Fruit fly (Drosophila melanogaster) whole organism, embryonic: Measurements from ENCODE around the gene Polr1D.
A peak's percentile ranks its signal among the peaks of the same experiment; 100 is the strongest.

Experiments
- Awh ChIP-seq: fragments of 200-800 bp; sonication (Bioruptor generic); IDR thresholded peaks from 2 replicates; pipeline ENCODE4, ENCODE4 v1.3.6; 2022; ENCODE audit warnings: missing biosample characterization, missing genetic modification characterization
- B-H2 ChIP-seq: fragments of 200-800 bp; sonication (Bioruptor generic); optimal IDR thresholded peaks from 2 replicates; lab custom pipeline; 2018; ENCODE audit warnings: missing biosample characterization, mild to moderate bottlenecking, missing genetic modification characterization
- CG13894 ChIP-seq: fragments of 200-800 bp; sonication (Bioruptor generic); optimal IDR thresholded peaks from 3 replicates; lab custom pipeline; 2018; ENCODE audit warnings: missing biosample characterization, mild to moderate bottlenecking, missing genetic modification characterization, moderate library complexity
- CG14667 ChIP-seq: fragments of 200-800 bp; sonication (Bioruptor generic); IDR thresholded peaks from 2 replicates; pipeline ENCODE4 v1.3.6; 2022; ENCODE audit warnings: missing biosample characterization, missing genetic modification characterization
- CG15479 ChIP-seq: fragments of 200-800 bp; sonication (Bioruptor generic); optimal IDR thresholded peaks from 3 replicates; lab custom pipeline; 2019; ENCODE audit warnings: missing biosample characterization, mild to moderate bottlenecking, missing genetic modification characterization, moderate library complexity
- CG15696 ChIP-seq: fragments of 200-800 bp; sonication (Bioruptor generic); optimal IDR thresholded peaks from 2 replicates; lab custom pipeline; 2019; ENCODE audit warnings: missing biosample characterization, mild to moderate bottlenecking, missing genetic modification characterization, moderate library complexity
- CG2678 ChIP-seq: fragments of 200-800 bp; sonication (Bioruptor generic); optimal IDR thresholded peaks from 3 replicates; lab custom pipeline; 2019; ENCODE audit warnings: missing biosample characterization, mild to moderate bottlenecking, missing genetic modification characterization, moderate library complexity
- CG32772 ChIP-seq: fragments of 200-800 bp; sonication (Bioruptor generic); IDR thresholded peaks from 2 replicates; pipeline ENCODE4 v1.3.6; 2022; ENCODE audit warnings: missing biosample characterization, missing genetic modification characterization
- CG3281 ChIP-seq: fragments of 200-800 bp; sonication (Bioruptor generic); optimal IDR thresholded peaks from 3 replicates; lab custom pipeline; 2017; ENCODE audit warnings: missing biosample characterization, mild to moderate bottlenecking, missing genetic modification characterization
- CG6791 ChIP-seq: fragments of 200-800 bp; sonication (Bioruptor generic); IDR thresholded peaks from 3 replicates; pipeline ENCODE4 v1.3.6; 2022; ENCODE audit warnings: missing biosample characterization, missing genetic modification characterization; ENCODE audit not compliant: partially characterized antibody
- Deaf1 ChIP-seq: fragments of 200-800 bp; optimal IDR thresholded peaks from 3 replicates; lab custom pipeline; 2019; ENCODE audit warnings: missing biosample characterization, mild to moderate bottlenecking, missing genetic modification characterization, moderate library complexity
- Ets65A ChIP-seq: fragments of 200-800 bp; sonication (Bioruptor generic); peaks from one replicate; lab custom pipeline; 2016; ENCODE audit warnings: missing biosample characterization, missing genetic modification characterization
- Hey ChIP-seq: fragments of 200-800 bp; sonication (Bioruptor generic); optimal IDR thresholded peaks from 3 replicates; lab custom pipeline; 2018; ENCODE audit warnings: missing biosample characterization, mild to moderate bottlenecking, missing genetic modification characterization
- Hr39 ChIP-seq: fragments of >200 bp; optimal IDR thresholded peaks from 2 replicates; lab custom pipeline; 2017
- Hr51 ChIP-seq, 2 experiments: fragments of 200-800 bp; sonication (Bioruptor generic); optimal IDR thresholded peaks; 2 replicates in 1 of 2; 3 replicates in 1 of 2; lab custom pipeline; 2016 to 2018; ENCODE audit warnings: missing biosample characterization in 2 of 2, missing genetic modification characterization in 2 of 2, mild to moderate bottlenecking in 1 of 2, moderate library complexity in 1 of 2
- Kr ChIP-seq: fragments of 200-800 bp; sonication (Bioruptor generic); optimal IDR thresholded peaks from 2 replicates; lab custom pipeline; 2017; ENCODE audit warnings: missing biosample characterization, mild to moderate bottlenecking, missing genetic modification characterization
- Med ChIP-seq: fragments of 200-800 bp; sonication (Bioruptor generic); peaks from one replicate; lab custom pipeline; 2016; ENCODE audit warnings: missing biosample characterization, missing genetic modification characterization, mild to moderate bottlenecking, inconsistent platforms, moderate library complexity
- Nf-YB ChIP-seq: fragments of 200-800 bp; sonication (Bioruptor generic); optimal IDR thresholded peaks from 3 replicates; lab custom pipeline; 2019; ENCODE audit warnings: missing biosample characterization, mild to moderate bottlenecking, missing genetic modification characterization, moderate library complexity
- Optix ChIP-seq: fragments of 200-800 bp; sonication (Bioruptor generic); IDR thresholded peaks from 3 replicates; pipeline ENCODE4 v1.3.6; 2022; ENCODE audit warnings: missing biosample characterization, missing genetic modification characterization
- Ptx1 ChIP-seq: fragments of 200-800 bp; sonication (Bioruptor generic); IDR thresholded peaks from 2 replicates; pipeline ENCODE4 v1.3.6; 2022; ENCODE audit warnings: missing biosample characterization, missing genetic modification characterization
- Sry-δ ChIP-seq: fragments of 200-800 bp; sonication (Bioruptor generic); optimal IDR thresholded peaks from 2 replicates; lab custom pipeline; 2016; ENCODE audit warnings: missing biosample characterization, missing genetic modification characterization
- Tbp ChIP-seq: fragments of >200 bp; optimal IDR thresholded peaks from 2 replicates; lab custom pipeline; 2018; ENCODE audit warnings: missing biosample characterization, missing genetic modification characterization
- crol ChIP-seq: fragments of 200-800 bp; sonication (Bioruptor generic); IDR thresholded peaks from 2 replicates; pipeline ENCODE4 v1.3.6; 2022; ENCODE audit warnings: missing biosample characterization, missing genetic modification characterization
- cwo ChIP-seq: fragments of 200-800 bp; sonication (Bioruptor generic); optimal IDR thresholded peaks from 3 replicates; lab custom pipeline; 2017; ENCODE audit warnings: missing biosample characterization, missing genetic modification characterization, mild to moderate bottlenecking, moderate library complexity, missing genetic modification reagents
- ewg ChIP-seq: fragments of 200-800 bp; sonication (Bioruptor generic); optimal IDR thresholded peaks from 3 replicates; lab custom pipeline; 2017; ENCODE audit warnings: mild to moderate bottlenecking, missing biosample characterization, missing genetic modification reagents, missing genetic modification characterization
- exex ChIP-seq: fragments of 200-800 bp; sonication (Bioruptor generic); optimal IDR thresholded peaks from 4 replicates; lab custom pipeline; 2018; ENCODE audit warnings: missing biosample characterization, mild to moderate bottlenecking, missing genetic modification characterization, moderate library complexity
- fd64A ChIP-seq: fragments of 200-800 bp; sonication (Bioruptor generic); optimal IDR thresholded peaks from 3 replicates; lab custom pipeline; 2018; ENCODE audit warnings: missing biosample characterization, mild to moderate bottlenecking, missing genetic modification characterization
- grn ChIP-seq: fragments of 200-800 bp; sonication (Bioruptor generic); optimal IDR thresholded peaks from 3 replicates; lab custom pipeline; 2017; ENCODE audit warnings: missing biosample characterization, missing genetic modification characterization
- kni ChIP-seq: fragments of 200-800 bp; sonication (Bioruptor generic); optimal IDR thresholded peaks from 3 replicates; lab custom pipeline; 2017; ENCODE audit warnings: mild to moderate bottlenecking, missing biosample characterization, missing genetic modification reagents, missing genetic modification characterization
- lab ChIP-seq: fragments of 200-800 bp; sonication (Bioruptor generic); optimal IDR thresholded peaks from 3 replicates; lab custom pipeline; 2017; ENCODE audit warnings: missing biosample characterization, missing genetic modification characterization, mild to moderate bottlenecking, moderate library complexity, missing genetic modification reagents
- mirr ChIP-seq: fragments of 200-800 bp; sonication (Bioruptor generic); optimal IDR thresholded peaks from 3 replicates; lab custom pipeline; 2018; ENCODE audit warnings: missing biosample characterization, mild to moderate bottlenecking, missing genetic modification characterization
- nerfin-1 ChIP-seq: fragments of 200-800 bp; sonication (Bioruptor generic); optimal IDR thresholded peaks from 3 replicates; lab custom pipeline; 2019; ENCODE audit warnings: missing biosample characterization, mild to moderate bottlenecking, missing genetic modification characterization, moderate library complexity
- otp ChIP-seq: fragments of 200-800 bp; sonication (Bioruptor generic); IDR thresholded peaks from 3 replicates; pipeline ENCODE4, ENCODE4 v1.3.6; 2022; ENCODE audit warnings: missing biosample characterization, missing genetic modification characterization
- pros ChIP-seq: fragments of 200-800 bp; sonication (Bioruptor generic); optimal IDR thresholded peaks from 3 replicates; lab custom pipeline; 2019; ENCODE audit warnings: missing biosample characterization, mild to moderate bottlenecking, missing genetic modification characterization, moderate library complexity
- ranshi ChIP-seq: fragments of 200-800 bp; sonication (Bioruptor generic); IDR thresholded peaks from 2 replicates; pipeline ENCODE4 v1.3.6; 2022; ENCODE audit warnings: missing biosample characterization, missing genetic modification characterization
- row ChIP-seq: fragments of 200-800 bp; sonication (Bioruptor generic); IDR thresholded peaks from 3 replicates; pipeline ENCODE4 v1.3.6; 2022; ENCODE audit warnings: missing biosample characterization, missing genetic modification characterization
- scrt ChIP-seq: fragments of 200-800 bp; sonication (Bioruptor generic); optimal IDR thresholded peaks from 2 replicates; lab custom pipeline; 2018; ENCODE audit warnings: missing biosample characterization, mild to moderate bottlenecking, missing genetic modification characterization, moderate library complexity
- so ChIP-seq: fragments of 200-800 bp; sonication (Bioruptor generic); IDR thresholded peaks from 3 replicates; pipeline ENCODE4 v1.3.6; 2022; ENCODE audit warnings: missing biosample characterization, missing genetic modification characterization
- sug ChIP-seq: fragments of 200-800 bp; optimal IDR thresholded peaks from 2 replicates; lab custom pipeline; 2019; ENCODE audit warnings: missing biosample characterization, mild to moderate bottlenecking, missing genetic modification characterization, moderate library complexity
- tll ChIP-seq, 2 experiments: fragments of 200-800 bp in 1 of 2; fragments of >200 bp in 1 of 2; sonication (Bioruptor generic) in 1 of 2; optimal IDR thresholded peaks; 2 replicates each; lab custom pipeline; 2017 to 2019; ENCODE audit warnings: missing biosample characterization in 2 of 2, missing genetic modification characterization in 2 of 2, mild to moderate bottlenecking in 1 of 2, moderate library complexity in 1 of 2
- trem ChIP-seq: fragments of 200-800 bp; optimal IDR thresholded peaks from 3 replicates; lab custom pipeline; 2019; ENCODE audit warnings: missing biosample characterization, mild to moderate bottlenecking, missing genetic modification characterization, moderate library complexity
- twi ChIP-seq: fragments of 200-800 bp; optimal IDR thresholded peaks from 2 replicates; lab custom pipeline; 2019; ENCODE audit warnings: missing biosample characterization, mild to moderate bottlenecking, missing genetic modification characterization, moderate library complexity
- wor ChIP-seq: fragments of 200-800 bp; sonication (Bioruptor generic); IDR thresholded peaks from 2 replicates; pipeline ENCODE4 v1.3.6; 2022; ENCODE audit warnings: missing biosample characterization, missing genetic modification characterization

Polr1D gene

dm6 chr2L:19108377-19108876, 26.6 kb downstream of the Polr1D start, which contains the start of gene Lim3 (continued):
- TF ChIP-seq grn (GFP tag; lab: Kevin White, UChicago) = peak; percentile 12
- no peak for TF ChIP-seq Optix (GFP tag; lab: Robert Waterston, UW)
- TF ChIP-seq ewg (GFP tag; lab: Kevin White, UChicago) = peak; percentile 97
- TF ChIP-seq scrt (GFP tag; lab: Kevin White, UChicago) = no peak
- peak; percentile 26 for TF ChIP-seq exex (tag; lab: Kevin White, UChicago)
- peak; percentile 66 for TF ChIP-seq CG13894 (tag; lab: Kevin White, UChicago)
- peak; percentile 34 for TF ChIP-seq lab (GFP tag; lab: Kevin White, UChicago)
- 0 out of 2 replicates have a peak, but pooled peaks have one; percentile 19 for TF ChIP-seq CG32772 (GFP tag; lab: Robert Waterston, UW)
- TF ChIP-seq CG6791 (GFP tag; lab: Robert Waterston, UW) = 0 out of 3 replicates have a peak, but pooled peaks have one; percentile 5
- TF ChIP-seq B-H2 = no peak

DNA sequence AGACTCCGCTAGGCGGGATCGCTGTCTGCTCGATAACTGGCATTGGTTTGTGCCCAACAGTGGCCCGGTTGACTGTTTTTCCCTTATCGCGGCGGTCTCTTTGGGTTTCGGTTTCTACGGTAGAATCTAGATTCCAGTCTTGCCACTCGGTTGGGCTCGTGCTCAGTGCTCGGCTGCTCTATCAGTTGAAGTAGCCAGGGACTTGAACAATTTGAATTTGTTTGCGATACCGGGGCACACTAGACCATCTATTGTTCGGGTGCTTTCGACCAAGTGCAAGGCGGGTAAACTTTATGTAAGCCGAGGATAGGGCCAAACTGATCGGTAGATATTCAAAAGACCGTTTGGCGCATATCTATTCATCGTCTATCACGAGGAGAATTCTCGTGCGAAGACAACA, 28.8 kb downstream of the Polr1D start:
- TF ChIP-seq cwo (GFP tag; lab: Kevin White, UChicago) (peak; percentile 43), so (0 out of 3 replicates have a peak, but pooled peaks have one; percentile 10), grn (GFP tag; lab: Kevin White, UChicago) (peak; percentile 76), Hey (tag; lab: Kevin White, UChicago) (peak; percentile 46), Ptx1 (GFP tag; lab: Robert Waterston, UW) (no peak), Hr51 (GFP tag; optimal IDR thresholded peaks at IDR 0.05; lab: Kevin White, UChicago) (no peak), mirr (GFP tag; lab: Kevin White, UChicago) (peak; percentile 78), exex (tag; lab: Kevin White, UChicago) (peak; percentile 69), fd64A (GFP tag; lab: Kevin White, UChicago) (no peak), Deaf1 (tag; lab: Kevin White, UChicago) (peak; percentile 84), ranshi (GFP tag; lab: Robert Waterston, UW) (no peak), trem (no peak), sug (peak; percentile 32), CG14667 (GFP tag; lab: Robert Waterston, UW) (no peak)

DNA sequence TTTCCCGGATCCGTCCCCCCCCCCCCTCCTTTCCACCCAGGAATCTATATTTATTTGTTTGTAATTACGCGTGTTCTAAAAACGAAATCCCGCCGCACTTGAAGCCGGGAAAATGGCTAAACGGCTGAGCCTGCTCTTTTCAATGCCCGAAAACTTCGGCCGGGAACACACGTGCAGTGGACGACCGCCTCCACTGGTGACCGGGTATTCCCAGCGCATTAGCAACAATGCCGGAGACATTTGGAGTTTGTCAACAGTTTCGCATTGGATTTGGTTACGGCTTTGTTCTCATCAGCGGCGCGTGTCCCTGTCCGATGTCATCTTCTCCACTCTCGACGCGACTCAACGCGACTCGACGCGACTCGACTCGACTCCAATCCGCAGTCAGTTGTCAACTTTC, 30.6 kb downstream of the Polr1D start:
- TF ChIP-seq Ets65A (GFP tag; lab: Kevin White, UChicago) (peak; percentile 24), Tbp (GFP tag; lab: Kevin White, UChicago) (no peak), Hr39 (lab: Kevin White, UChicago) (peak; percentile 1), Hey (tag; lab: Kevin White, UChicago) (peak; percentile 92)

DNA sequence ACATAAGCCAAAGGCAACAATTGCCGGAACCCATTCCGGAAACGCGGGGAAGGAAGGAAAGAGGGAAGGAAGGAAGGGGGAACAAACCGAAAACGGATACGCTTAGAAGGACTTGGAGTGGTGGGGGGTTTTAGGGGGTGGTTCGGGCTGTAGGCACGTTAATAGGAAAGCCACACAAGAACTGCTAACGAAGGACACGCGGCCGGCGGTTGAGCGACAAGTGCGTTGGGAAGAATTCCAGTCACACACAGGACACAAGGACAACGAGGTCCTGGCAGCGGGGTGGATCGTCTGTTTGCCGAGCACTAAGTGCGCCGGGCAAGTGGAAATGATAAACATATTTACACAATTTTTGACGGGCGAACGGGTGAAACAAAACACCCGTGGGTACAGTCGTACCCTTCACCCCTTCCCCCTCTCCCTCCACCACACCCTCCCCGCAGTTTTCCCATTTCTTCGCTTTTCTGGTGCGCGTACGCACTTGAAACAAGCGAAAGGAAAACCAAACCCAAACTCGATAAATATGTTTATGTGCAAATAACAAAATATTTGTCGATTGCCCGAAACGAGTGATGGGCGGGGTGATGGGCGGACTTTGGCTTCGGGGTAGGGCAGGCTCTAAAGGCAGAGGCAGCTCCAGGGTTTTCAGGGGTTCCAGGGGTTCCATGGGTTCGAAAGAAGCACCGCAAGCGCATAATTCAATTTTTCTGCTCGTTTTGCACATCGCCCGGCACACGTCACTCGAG, 31.7 kb downstream of the Polr1D start:
- no peak for TF ChIP-seq row
- 0 out of 2 replicates have a peak, but pooled peaks have one; percentile 48 for TF ChIP-seq Awh (GFP tag; lab: Robert Waterston, UW)
- TF ChIP-seq crol = peak; percentile 84
- peak; percentile 45 for TF ChIP-seq nerfin-1 (tag; lab: Kevin White, UChicago)
- peak; percentile 79 for TF ChIP-seq pros
- peak in 1 of 2 experiments; percentile 76 for TF ChIP-seq tll (GFP tag; optimal IDR thresholded peaks at IDR 0.05; lab: Kevin White, UChicago)
- no peak for TF ChIP-seq Sry-δ
- TF ChIP-seq Hey (tag; lab: Kevin White, UChicago) = peak; percentile 94
- TF ChIP-seq kni (GFP tag; lab: Kevin White, UChicago) = peak; percentile 40
- no peak for TF ChIP-seq CG3281 (GFP tag; lab: Kevin White, UChicago)
- no peak for TF ChIP-seq CG2678 (tag; lab: Kevin White, UChicago)
- TF ChIP-seq otp (GFP tag; lab: Robert Waterston, UW) = no peak
- TF ChIP-seq CG15696 = peak; percentile 2
- peak; percentile 6 for TF ChIP-seq twi (tag; lab: Kevin White, UChicago)
- TF ChIP-seq Kr (GFP tag; lab: Kevin White, UChicago) = peak; percentile 78
- TF ChIP-seq CG15479 (GFP tag; lab: Kevin White, UChicago) = peak; percentile 19
- TF ChIP-seq Nf-YB = peak; percentile 4
- TF ChIP-seq wor (GFP tag; lab: Robert Waterston, UW) = no peak
- peak; percentile 34 for TF ChIP-seq Med (GFP tag; lab: Kevin White, UChicago)
